Fruit fly (Drosophila melanogaster) whole organism, embryonic: ENCODE results near the gene Yp1.

Experiments used
- Atf6 ChIP-seq: fragments of 200-800 bp; sonication (Bioruptor generic); IDR thresholded peaks from 2 replicates; pipeline ENCODE4 v1.3.6; 2022; ENCODE audit warnings: missing biosample characterization, missing genetic modification characterization
- Awh ChIP-seq: fragments of 200-800 bp; sonication (Bioruptor generic); IDR thresholded peaks from 2 replicates; pipeline ENCODE4, ENCODE4 v1.3.6; 2022; ENCODE audit warnings: missing biosample characterization, missing genetic modification characterization
- Bgb ChIP-seq: fragments of 200-800 bp; sonication (Bioruptor generic); IDR thresholded peaks from 2 replicates; pipeline ENCODE4 v1.3.6; 2022; ENCODE audit warnings: missing biosample characterization, missing genetic modification characterization; ENCODE audit not compliant: partially characterized antibody
- BtbVII ChIP-seq: fragments of 200-800 bp; sonication (Bioruptor generic); optimal IDR thresholded peaks from 3 replicates; lab custom pipeline; 2017; ENCODE audit warnings: missing biosample characterization, mild to moderate bottlenecking, missing genetic modification characterization
- CG10147 ChIP-seq: fragments of 200-800 bp; sonication (Bioruptor generic); optimal IDR thresholded peaks from 2 replicates; lab custom pipeline; 2019; ENCODE audit warnings: missing biosample characterization, mild to moderate bottlenecking, missing genetic modification characterization, moderate library complexity
- CG10431 ChIP-seq: fragments of 200-800 bp; sonication (Bioruptor generic); optimal IDR thresholded peaks from 3 replicates; lab custom pipeline; 2018; ENCODE audit warnings: missing biosample characterization, mild to moderate bottlenecking, missing genetic modification characterization
- CG11504 ChIP-seq: fragments of 200-800 bp; sonication (Bioruptor generic); optimal IDR thresholded peaks from 3 replicates; lab custom pipeline; 2019; ENCODE audit warnings: missing biosample characterization, mild to moderate bottlenecking, missing genetic modification characterization, moderate library complexity
- CG11696 ChIP-seq: fragments of 200-800 bp; sonication (Bioruptor generic); IDR thresholded peaks from 2 replicates; pipeline ENCODE4 v1.3.6; 2022; ENCODE audit warnings: missing biosample characterization, missing genetic modification characterization
- CG1233 ChIP-seq: fragments of 200-800 bp; sonication (Bioruptor generic); optimal IDR thresholded peaks from 4 replicates; lab custom pipeline; 2018; ENCODE audit warnings: missing biosample characterization, mild to moderate bottlenecking, missing genetic modification characterization
- CG13775 ChIP-seq: fragments of 200-800 bp; sonication (Bioruptor generic); optimal IDR thresholded peaks from 3 replicates; lab custom pipeline; 2017; ENCODE audit warnings: missing biosample characterization, mild to moderate bottlenecking, missing genetic modification characterization
- CG13894 ChIP-seq: fragments of 200-800 bp; sonication (Bioruptor generic); optimal IDR thresholded peaks from 3 replicates; lab custom pipeline; 2018; ENCODE audit warnings: missing biosample characterization, mild to moderate bottlenecking, missing genetic modification characterization, moderate library complexity
- CG15514 ChIP-seq: fragments of 200-800 bp; sonication (Bioruptor generic); optimal IDR thresholded peaks from 3 replicates; lab custom pipeline; 2017; ENCODE audit warnings: missing biosample characterization, missing genetic modification characterization, mild to moderate bottlenecking, moderate library complexity, missing genetic modification reagents
- CG1602 ChIP-seq: fragments of 200-800 bp; sonication (Bioruptor generic); optimal IDR thresholded peaks from 3 replicates; lab custom pipeline; 2016; ENCODE audit warnings: missing biosample characterization, missing genetic modification characterization
- CG16815 ChIP-seq: fragments of 200-800 bp; sonication (Bioruptor generic); optimal IDR thresholded peaks from 3 replicates; lab custom pipeline; 2017; ENCODE audit warnings: missing biosample characterization, mild to moderate bottlenecking, missing genetic modification characterization
- CG17328 ChIP-seq: fragments of 200-800 bp; sonication (Bioruptor generic); IDR thresholded peaks from 2 replicates; pipeline ENCODE4 v1.3.6; 2022; ENCODE audit warnings: missing biosample characterization, missing genetic modification characterization
- CG17612 ChIP-seq: fragments of 200-800 bp; sonication (Bioruptor generic); IDR thresholded peaks from 2 replicates; pipeline ENCODE4 v1.3.6; 2022; ENCODE audit warnings: missing biosample characterization, missing genetic modification characterization
- CG17912 ChIP-seq: fragments of 200-800 bp; sonication (Bioruptor generic); optimal IDR thresholded peaks from 2 replicates; lab custom pipeline; 2018; ENCODE audit warnings: missing biosample characterization, mild to moderate bottlenecking, missing genetic modification characterization
- CG18011 ChIP-seq: fragments of 200-800 bp; sonication (Bioruptor generic); optimal IDR thresholded peaks from 2 replicates; lab custom pipeline; 2017; ENCODE audit warnings: missing biosample characterization, missing genetic modification characterization, mild to moderate bottlenecking, moderate library complexity, missing genotype
- CG18599 ChIP-seq: fragments of 200-800 bp; sonication (Bioruptor generic); optimal IDR thresholded peaks from 3 replicates; lab custom pipeline; 2017; ENCODE audit warnings: missing biosample characterization, missing genetic modification characterization, mild to moderate bottlenecking, moderate library complexity, missing genetic modification reagents
- CG2116 ChIP-seq: fragments of 200-800 bp; sonication (Bioruptor generic); optimal IDR thresholded peaks from 3 replicates; lab custom pipeline; 2018; ENCODE audit warnings: missing biosample characterization, mild to moderate bottlenecking, missing genetic modification characterization
- CG2129 ChIP-seq: fragments of 200-800 bp; sonication (Bioruptor generic); IDR thresholded peaks from 2 replicates; pipeline ENCODE4 v1.3.6; 2022; ENCODE audit warnings: missing biosample characterization, missing genetic modification characterization; ENCODE audit not compliant: partially characterized antibody
- CG4404 ChIP-seq: fragments of 200-800 bp; sonication (Bioruptor generic); IDR thresholded peaks from 2 replicates; pipeline ENCODE4 v1.3.6; 2022; ENCODE audit warnings: missing biosample characterization, missing genetic modification characterization
- CG4730 ChIP-seq: fragments of 200-800 bp; sonication (Bioruptor generic); IDR thresholded peaks from 2 replicates; pipeline ENCODE4 v1.3.6; 2022; ENCODE audit warnings: missing biosample characterization, missing genetic modification characterization
- CG6175 ChIP-seq: fragments of 200-800 bp; sonication (Bioruptor generic); IDR thresholded peaks from 3 replicates; pipeline ENCODE4 v1.3.6; 2022; ENCODE audit warnings: missing biosample characterization, missing genetic modification characterization
- CG6689 ChIP-seq: fragments of 200-800 bp; sonication (Bioruptor generic); IDR thresholded peaks from 2 replicates; pipeline ENCODE4 v1.3.6; 2022; ENCODE audit warnings: missing biosample characterization, missing genetic modification characterization
- CG7839 ChIP-seq: fragments of 200-800 bp; sonication (Bioruptor generic); optimal IDR thresholded peaks from 3 replicates; lab custom pipeline; 2018; ENCODE audit warnings: missing biosample characterization, mild to moderate bottlenecking, missing genetic modification characterization, moderate library complexity
- D ChIP-seq, 2 experiments: fragments of 200-800 bp in 1 of 2; fragments of >200 bp in 1 of 2; sonication (Bioruptor generic) in 1 of 2; optimal IDR thresholded peaks; 2 replicates in 1 of 2; 3 replicates in 1 of 2; lab custom pipeline; 2017; ENCODE audit warnings: mild to moderate bottlenecking in 1 of 2, missing biosample characterization in 1 of 2, missing genetic modification characterization in 1 of 2, missing genetic modification reagents in 1 of 2
- Dip2 ChIP-seq: fragments of 200-800 bp; sonication (Bioruptor generic); IDR thresholded peaks from 2 replicates; pipeline ENCODE4 v1.3.6; 2022; ENCODE audit warnings: missing biosample characterization, missing genetic modification characterization
- Hey ChIP-seq: fragments of 200-800 bp; sonication (Bioruptor generic); optimal IDR thresholded peaks from 3 replicates; lab custom pipeline; 2018; ENCODE audit warnings: missing biosample characterization, mild to moderate bottlenecking, missing genetic modification characterization
- HmgD ChIP-seq: fragments of 200-800 bp; sonication (Bioruptor generic); optimal IDR thresholded peaks from 3 replicates; lab custom pipeline; 2016; ENCODE audit warnings: missing biosample characterization, missing genetic modification characterization
- Mad ChIP-seq: fragments of 200-800 bp; sonication (Bioruptor generic); optimal IDR thresholded peaks from 2 replicates; lab custom pipeline; 2016; ENCODE audit warnings: missing biosample characterization, missing genetic modification characterization
- Myb ChIP-seq: fragments of 200-800 bp; sonication (Bioruptor generic); optimal IDR thresholded peaks from 2 replicates; lab custom pipeline; 2016; ENCODE audit warnings: missing biosample characterization, missing genetic modification characterization
- NK7.1 ChIP-seq: fragments of 200-800 bp; sonication (Bioruptor generic); optimal IDR thresholded peaks from 3 replicates; lab custom pipeline; 2016; ENCODE audit warnings: missing biosample characterization, missing genetic modification characterization
- Neu2 ChIP-seq: fragments of 200-800 bp; sonication (Bioruptor generic); optimal IDR thresholded peaks from 3 replicates; lab custom pipeline; 2016; ENCODE audit warnings: missing biosample characterization, missing genetic modification characterization, borderline replicate concordance
- Oli ChIP-seq: fragments of 200-800 bp; sonication (Bioruptor generic); optimal IDR thresholded peaks from 2 replicates; lab custom pipeline; 2018; ENCODE audit warnings: missing biosample characterization, mild to moderate bottlenecking, missing genetic modification characterization, moderate library complexity
- Six4 ChIP-seq: fragments of 200-800 bp; sonication (Bioruptor generic); optimal IDR thresholded peaks from 2 replicates; lab custom pipeline; 2016; ENCODE audit warnings: missing biosample characterization, missing genetic modification characterization
- Sry-δ ChIP-seq: fragments of 200-800 bp; sonication (Bioruptor generic); optimal IDR thresholded peaks from 2 replicates; lab custom pipeline; 2016; ENCODE audit warnings: missing biosample characterization, missing genetic modification characterization
- Taf1 ChIP-seq: fragments of 200-800 bp; sonication (Bioruptor generic); IDR thresholded peaks from 2 replicates; pipeline ENCODE4 v1.3.6; 2022; ENCODE audit warnings: missing biosample characterization, missing genetic modification characterization
- az2 ChIP-seq: fragments of 200-800 bp; sonication (Bioruptor generic); optimal IDR thresholded peaks from 3 replicates; lab custom pipeline; 2016; ENCODE audit warnings: missing biosample characterization, missing genetic modification characterization
- bab2 ChIP-seq: fragments of 200-800 bp; sonication (Bioruptor generic); optimal IDR thresholded peaks from 2 replicates; lab custom pipeline; 2016; ENCODE audit warnings: missing biosample characterization, missing genetic modification characterization
- grau ChIP-seq: fragments of 200-800 bp; optimal IDR thresholded peaks from 3 replicates; lab custom pipeline; 2019; ENCODE audit warnings: missing biosample characterization, mild to moderate bottlenecking, missing genetic modification characterization, moderate library complexity
- gt ChIP-seq: fragments of 200-800 bp; sonication (Bioruptor generic); IDR thresholded peaks from 2 replicates; pipeline ENCODE4 v1.3.6; 2022; ENCODE audit warnings: missing biosample characterization, missing genetic modification characterization
- kah ChIP-seq: fragments of 200-800 bp; sonication (Bioruptor generic); optimal IDR thresholded peaks from 2 replicates; lab custom pipeline; 2018; ENCODE audit warnings: missing biosample characterization, mild to moderate bottlenecking, missing genetic modification characterization
- otp ChIP-seq: fragments of 200-800 bp; sonication (Bioruptor generic); IDR thresholded peaks from 3 replicates; pipeline ENCODE4, ENCODE4 v1.3.6; 2022; ENCODE audit warnings: missing biosample characterization, missing genetic modification characterization
- pfk ChIP-seq: fragments of 200-800 bp; sonication (Bioruptor generic); optimal IDR thresholded peaks from 2 replicates; lab custom pipeline; 2018; ENCODE audit warnings: missing biosample characterization, mild to moderate bottlenecking, missing genetic modification characterization, moderate library complexity
- ranshi ChIP-seq: fragments of 200-800 bp; sonication (Bioruptor generic); IDR thresholded peaks from 2 replicates; pipeline ENCODE4 v1.3.6; 2022; ENCODE audit warnings: missing biosample characterization, missing genetic modification characterization
- scrt ChIP-seq: fragments of 200-800 bp; sonication (Bioruptor generic); optimal IDR thresholded peaks from 2 replicates; lab custom pipeline; 2018; ENCODE audit warnings: missing biosample characterization, mild to moderate bottlenecking, missing genetic modification characterization, moderate library complexity
- sr ChIP-seq: fragments of 200-800 bp; sonication (Bioruptor generic); IDR thresholded peaks from 3 replicates; pipeline ENCODE4 v1.3.6; 2022; ENCODE audit warnings: missing biosample characterization, missing genetic modification characterization
- ssp ChIP-seq: fragments of 200-800 bp; sonication (Bioruptor generic); IDR thresholded peaks from 2 replicates; pipeline ENCODE4 v1.3.6; 2022; ENCODE audit warnings: missing biosample characterization, missing genetic modification characterization
- tna ChIP-seq: fragments of 200-800 bp; sonication (Bioruptor generic); IDR thresholded peaks from 2 replicates; pipeline ENCODE4 v1.3.6; 2022; ENCODE audit warnings: missing biosample characterization, missing genetic modification characterization; ENCODE audit not compliant: partially characterized antibody
- trh ChIP-seq: fragments of 200-800 bp; sonication (Bioruptor generic); optimal IDR thresholded peaks from 2 replicates; lab custom pipeline; 2016; ENCODE audit warnings: missing biosample characterization, missing genetic modification characterization

Gene Yp1

dm6 chrX:10067528-10067927 is 13.9 kb downstream of the Yp1 start (continued):
- no peak for TF ChIP-seq tna (GFP tag; lab: Robert Waterston, UW)
- peak; percentile 62 for TF ChIP-seq CG11504 (tag; lab: Kevin White, UChicago)
- no peak for TF ChIP-seq gt
- no peak for TF ChIP-seq CG17612
- TF ChIP-seq Myb (GFP tag; lab: Kevin White, UChicago), result no peak
- TF ChIP-seq grau, result peak; percentile 35
- peak; percentile 36 for TF ChIP-seq Six4
- TF ChIP-seq CG2116, result no peak
- peak; percentile 58 for TF ChIP-seq Oli (tag; lab: Kevin White, UChicago)
- peak; percentile 47; the same call in 1 of the 2 replicates for TF ChIP-seq CG6689
- TF ChIP-seq Sry-δ (GFP tag; lab: Kevin White, UChicago), result no peak
- peak; percentile 28 for TF ChIP-seq CG16815
- no peak for TF ChIP-seq pfk (GFP tag; lab: Kevin White, UChicago)
- peak; percentile 57 for TF ChIP-seq CG7839
- TF ChIP-seq CG11696 (GFP tag; lab: Robert Waterston, UW), result peak; percentile 35; the same call in 1 of the 2 replicates
- TF ChIP-seq ranshi (GFP tag; lab: Robert Waterston, UW), result peak; percentile 59; the same call in 1 of the 2 replicates
- no peak for TF ChIP-seq Neu2 (GFP tag; lab: Kevin White, UChicago)
- TF ChIP-seq CG17328 (GFP tag; lab: Robert Waterston, UW), result peak; percentile 50; the same call in 1 of the 2 replicates
- no peak for TF ChIP-seq CG17912 (GFP tag; lab: Kevin White, UChicago)
- TF ChIP-seq CG10147 (GFP tag; lab: Kevin White, UChicago), result no peak
- no peak for TF ChIP-seq Bgb (GFP tag; lab: Robert Waterston, UW)
- TF ChIP-seq Mad, result no peak
- TF ChIP-seq CG1233 (GFP tag; lab: Kevin White, UChicago), result peak; percentile 21
- TF ChIP-seq CG10431 (GFP tag; lab: Kevin White, UChicago), result no peak
- no peak for TF ChIP-seq CG13894 (tag; lab: Kevin White, UChicago)
- TF ChIP-seq NK7.1 (GFP tag; lab: Kevin White, UChicago), result no peak
- no peak for TF ChIP-seq Hey (tag; lab: Kevin White, UChicago)
- TF ChIP-seq BtbVII, result no peak
- 0 out of 2 replicates have a peak, but pooled peaks have one; percentile 40 for TF ChIP-seq CG4730 (GFP tag; lab: Robert Waterston, UW)
- TF ChIP-seq CG4404 (GFP tag; lab: Robert Waterston, UW), result peak; percentile 49
- TF ChIP-seq ssp (GFP tag; lab: Robert Waterston, UW), result no peak
- no peak for TF ChIP-seq sr (GFP tag; lab: Robert Waterston, UW)
- no peak for TF ChIP-seq CG1602
- TF ChIP-seq az2, result peak; percentile 47
- no peak for TF ChIP-seq trh (GFP tag; lab: Kevin White, UChicago)
- no peak for TF ChIP-seq kah (GFP tag; lab: Kevin White, UChicago)
- no peak for TF ChIP-seq CG13775 (GFP tag; lab: Kevin White, UChicago)
- TF ChIP-seq CG2129, result no peak
- TF ChIP-seq CG15514 (GFP tag; lab: Kevin White, UChicago), result no peak
- no peak for TF ChIP-seq D (optimal IDR thresholded peaks at IDR 0.05; lab: Kevin White, UChicago)
- peak; percentile 22 for TF ChIP-seq D (GFP tag; optimal IDR thresholded peaks at IDR 0.05; lab: Kevin White, UChicago)
- no peak for TF ChIP-seq CG6175 (GFP tag; lab: Robert Waterston, UW)
- no peak for TF ChIP-seq bab2 (GFP tag; lab: Kevin White, UChicago)
- no peak for TF ChIP-seq scrt (GFP tag; lab: Kevin White, UChicago)
- no peak for TF ChIP-seq Awh
- no peak for TF ChIP-seq otp (GFP tag; lab: Robert Waterston, UW)
- peak; percentile 69 for TF ChIP-seq CG18599
- no peak for TF ChIP-seq Atf6 (GFP tag; lab: Robert Waterston, UW)
- TF ChIP-seq Taf1 (GFP tag; lab: Robert Waterston, UW), result no peak
- TF ChIP-seq CG18011 (GFP tag; lab: Kevin White, UChicago), result no peak
- TF ChIP-seq HmgD (GFP tag; lab: Kevin White, UChicago), result no peak
- no peak for TF ChIP-seq Dip2 (GFP tag; lab: Robert Waterston, UW)
